Worm (Caenorhabditis elegans) whole organism, L2 larva: ENCODE measurements around the gene nkat-1.

Source experiments
- skn-1 ChIP-seq: sonication (generic microtip); optimal IDR thresholded peaks from 2 replicates; lab custom pipeline; 2017; ENCODE audit warnings: missing biosample characterization, missing genetic modification characterization
- unc-62 ChIP-seq: fragments of 150-350 bp; optimal IDR thresholded peaks from 2 replicates; lab custom pipeline; 2014; ENCODE audit warnings: missing biosample characterization, missing genetic modification reagents, missing genetic modification characterization
- ztf-11 ChIP-seq: sonication (generic microtip); optimal IDR thresholded peaks from 2 replicates; lab custom pipeline; 2017; ENCODE audit warnings: missing biosample characterization, missing genetic modification characterization

- TF ChIP-seq skn-1 (tag; lab: Kevin White, UChicago) (no peak), unc-62 (no peak), ztf-11 (no peak)
Measured at ce11 chrX:14161684-14162347, 21.9 kb upstream of the nkat-1 start, which contains the start of gene lgc-25.
